Fruit fly (Drosophila melanogaster) whole organism, embryonic: Measurements from ENCODE around the gene CG8206.
A peak's percentile ranks its signal among the peaks of the same experiment; 100 is the strongest.

Source experiments
- Ada2b ChIP-seq: fragments of 200-800 bp; sonication (Bioruptor generic); IDR thresholded peaks from 2 replicates; pipeline ENCODE4 v1.3.6; 2022; ENCODE audit warnings: missing biosample characterization, missing genetic modification characterization
- B-H2 ChIP-seq: fragments of 200-800 bp; sonication (Bioruptor generic); optimal IDR thresholded peaks from 2 replicates; lab custom pipeline; 2018; ENCODE audit warnings: missing biosample characterization, mild to moderate bottlenecking, missing genetic modification characterization
- CG11696 ChIP-seq: fragments of 200-800 bp; sonication (Bioruptor generic); IDR thresholded peaks from 2 replicates; pipeline ENCODE4 v1.3.6; 2022; ENCODE audit warnings: missing biosample characterization, missing genetic modification characterization
- CG11723 ChIP-seq: fragments of 200-800 bp; sonication (Bioruptor generic); optimal IDR thresholded peaks from 2 replicates; lab custom pipeline; 2017; ENCODE audit warnings: missing biosample characterization, mild to moderate bottlenecking, missing genetic modification characterization
- CG13123 ChIP-seq: fragments of 200-800 bp; sonication (Bioruptor generic); optimal IDR thresholded peaks from 2 replicates; lab custom pipeline; 2016; ENCODE audit warnings: missing biosample characterization, missing genetic modification characterization
- CG15479 ChIP-seq: fragments of 200-800 bp; sonication (Bioruptor generic); optimal IDR thresholded peaks from 3 replicates; lab custom pipeline; 2019; ENCODE audit warnings: missing biosample characterization, mild to moderate bottlenecking, missing genetic modification characterization, moderate library complexity
- CG3065 ChIP-seq: fragments of 200-800 bp; sonication (Bioruptor generic); optimal IDR thresholded peaks from 2 replicates; lab custom pipeline; 2016; ENCODE audit warnings: missing biosample characterization, missing genetic modification characterization
- CG34376 ChIP-seq: fragments of 200-800 bp; sonication (Bioruptor generic); optimal IDR thresholded peaks from 2 replicates; lab custom pipeline; 2018; ENCODE audit warnings: missing biosample characterization, mild to moderate bottlenecking, missing genetic modification characterization
- CG4360 ChIP-seq: fragments of 200-800 bp; sonication (Bioruptor generic); IDR thresholded peaks from 2 replicates; pipeline ENCODE4 v1.3.6; 2022; ENCODE audit warnings: missing biosample characterization, missing genetic modification characterization
- CG6854 ChIP-seq: fragments of 200-800 bp; sonication (Bioruptor generic); optimal IDR thresholded peaks from 3 replicates; lab custom pipeline; 2017; ENCODE audit warnings: missing biosample characterization, mild to moderate bottlenecking, missing genetic modification characterization
- CG8281 ChIP-seq: fragments of 200-800 bp; sonication (Bioruptor generic); optimal IDR thresholded peaks from 2 replicates; lab custom pipeline; 2018; ENCODE audit warnings: missing biosample characterization, mild to moderate bottlenecking, missing genetic modification characterization, moderate library complexity
- CG9876 ChIP-seq: fragments of 200-800 bp; sonication (Bioruptor generic); optimal IDR thresholded peaks from 2 replicates; lab custom pipeline; 2016; ENCODE audit warnings: missing biosample characterization, missing genetic modification characterization
- D ChIP-seq, 2 experiments: fragments of 200-800 bp in 1 of 2; fragments of >200 bp in 1 of 2; sonication (Bioruptor generic) in 1 of 2; optimal IDR thresholded peaks; 2 replicates in 1 of 2; 3 replicates in 1 of 2; lab custom pipeline; 2017; ENCODE audit warnings: mild to moderate bottlenecking in 1 of 2, missing biosample characterization in 1 of 2, missing genetic modification characterization in 1 of 2, missing genetic modification reagents in 1 of 2
- E2f1 ChIP-seq: fragments of 200-800 bp; sonication (Bioruptor generic); IDR thresholded peaks from 2 replicates; pipeline ENCODE4 v1.3.6; 2022; ENCODE audit warnings: missing biosample characterization, missing genetic modification characterization
- Lhr ChIP-seq: fragments of 200-800 bp; sonication (Bioruptor generic); optimal IDR thresholded peaks from 3 replicates; lab custom pipeline; 2017; ENCODE audit warnings: mild to moderate bottlenecking, missing biosample characterization, missing genetic modification reagents, missing genetic modification characterization
- Med ChIP-seq: fragments of 200-800 bp; sonication (Bioruptor generic); peaks from one replicate; lab custom pipeline; 2016; ENCODE audit warnings: missing biosample characterization, missing genetic modification characterization, mild to moderate bottlenecking, inconsistent platforms, moderate library complexity
- NC2α ChIP-seq: fragments of 200-800 bp; sonication (Bioruptor generic); optimal IDR thresholded peaks from 2 replicates; lab custom pipeline; 2016; ENCODE audit warnings: missing biosample characterization, missing genetic modification characterization
- Opbp ChIP-seq: fragments of 200-800 bp; sonication (Bioruptor generic); IDR thresholded peaks from 3 replicates; pipeline ENCODE4 v1.3.6; 2022; ENCODE audit warnings: missing biosample characterization, missing genetic modification characterization; ENCODE audit not compliant: partially characterized antibody
- Pdp1 ChIP-seq, 2 experiments: fragments of 200-800 bp; sonication (Bioruptor generic); optimal IDR thresholded peaks; 3 replicates each; lab custom pipeline; 2016; ENCODE audit warnings: missing biosample characterization in 2 of 2, missing genetic modification characterization in 2 of 2, mild to moderate bottlenecking in 1 of 2, moderate library complexity in 1 of 2
- Spps ChIP-seq: fragments of 200-800 bp; sonication (Bioruptor generic); optimal IDR thresholded peaks from 2 replicates; lab custom pipeline; 2018; ENCODE audit warnings: missing biosample characterization, mild to moderate bottlenecking, missing genetic modification characterization
- ash1 ChIP-seq: fragments of 200-800 bp; sonication (Bioruptor generic); optimal IDR thresholded peaks from 2 replicates; lab custom pipeline; 2018; ENCODE audit warnings: missing biosample characterization, mild to moderate bottlenecking, missing genetic modification characterization
- cad ChIP-seq: fragments of >200 bp; optimal IDR thresholded peaks from 2 replicates; lab custom pipeline; 2017; ENCODE audit warnings: missing biosample characterization, missing genetic modification characterization
- cg ChIP-seq: fragments of 200-800 bp; sonication (Bioruptor generic); optimal IDR thresholded peaks from 3 replicates; lab custom pipeline; 2019; ENCODE audit warnings: missing biosample characterization, mild to moderate bottlenecking, missing genetic modification characterization, moderate library complexity
- chinmo ChIP-seq: fragments of 200-800 bp; sonication (Bioruptor generic); IDR thresholded peaks from 4 replicates; pipeline ENCODE4 v1.3.6; 2022; ENCODE audit warnings: missing biosample characterization, missing genetic modification characterization; ENCODE audit not compliant: partially characterized antibody
- ems ChIP-seq: fragments of 200-800 bp; sonication (Bioruptor generic); optimal IDR thresholded peaks from 3 replicates; lab custom pipeline; 2016; ENCODE audit warnings: missing biosample characterization, missing genetic modification characterization
- exex ChIP-seq: fragments of 200-800 bp; sonication (Bioruptor generic); optimal IDR thresholded peaks from 4 replicates; lab custom pipeline; 2018; ENCODE audit warnings: missing biosample characterization, mild to moderate bottlenecking, missing genetic modification characterization, moderate library complexity
- fd102C ChIP-seq: fragments of 200-800 bp; sonication (Bioruptor generic); optimal IDR thresholded peaks from 2 replicates; lab custom pipeline; 2018; ENCODE audit warnings: missing biosample characterization, mild to moderate bottlenecking, missing genetic modification characterization, moderate library complexity
- grau ChIP-seq: fragments of 200-800 bp; optimal IDR thresholded peaks from 3 replicates; lab custom pipeline; 2019; ENCODE audit warnings: missing biosample characterization, mild to moderate bottlenecking, missing genetic modification characterization, moderate library complexity
- kni ChIP-seq: fragments of 200-800 bp; sonication (Bioruptor generic); optimal IDR thresholded peaks from 3 replicates; lab custom pipeline; 2017; ENCODE audit warnings: mild to moderate bottlenecking, missing biosample characterization, missing genetic modification reagents, missing genetic modification characterization
- maf-S ChIP-seq: fragments of 200-800 bp; sonication (Bioruptor generic); optimal IDR thresholded peaks from 2 replicates; lab custom pipeline; 2016; ENCODE audit warnings: missing biosample characterization, missing genetic modification characterization
- nau ChIP-seq: fragments of 200-800 bp; sonication (Bioruptor generic); optimal IDR thresholded peaks from 3 replicates; lab custom pipeline; 2017; ENCODE audit warnings: missing biosample characterization, mild to moderate bottlenecking, missing genetic modification characterization, missing genetic modification reagents
- pita ChIP-seq: fragments of 200-800 bp; sonication (Bioruptor generic); optimal IDR thresholded peaks from 2 replicates; lab custom pipeline; 2017; ENCODE audit warnings: missing biosample characterization, mild to moderate bottlenecking, missing genetic modification characterization
- pzg ChIP-seq: fragments of 200-800 bp; sonication (Bioruptor generic); optimal IDR thresholded peaks from 3 replicates; lab custom pipeline; 2018; ENCODE audit warnings: missing biosample characterization, mild to moderate bottlenecking, missing genetic modification characterization, moderate library complexity
- sens ChIP-seq: fragments of 200-800 bp; sonication (Bioruptor generic); peaks from one replicate; lab custom pipeline; 2016; ENCODE audit warnings: missing biosample characterization, missing genetic modification characterization
- sug ChIP-seq: fragments of 200-800 bp; optimal IDR thresholded peaks from 2 replicates; lab custom pipeline; 2019; ENCODE audit warnings: missing biosample characterization, mild to moderate bottlenecking, missing genetic modification characterization, moderate library complexity
- unpg ChIP-seq: fragments of 200-800 bp; sonication (Bioruptor generic); optimal IDR thresholded peaks from 3 replicates; lab custom pipeline; 2018; ENCODE audit warnings: missing biosample characterization, mild to moderate bottlenecking, missing genetic modification characterization, moderate library complexity
- vvl ChIP-seq: fragments of 200-800 bp; sonication (Bioruptor generic); IDR thresholded peaks from 2 replicates; pipeline ENCODE4 v1.3.6; 2022; ENCODE audit warnings: missing biosample characterization, missing genetic modification characterization
- wor ChIP-seq: fragments of 200-800 bp; sonication (Bioruptor generic); IDR thresholded peaks from 2 replicates; pipeline ENCODE4 v1.3.6; 2022; ENCODE audit warnings: missing biosample characterization, missing genetic modification characterization

CG8206 gene

DNA sequence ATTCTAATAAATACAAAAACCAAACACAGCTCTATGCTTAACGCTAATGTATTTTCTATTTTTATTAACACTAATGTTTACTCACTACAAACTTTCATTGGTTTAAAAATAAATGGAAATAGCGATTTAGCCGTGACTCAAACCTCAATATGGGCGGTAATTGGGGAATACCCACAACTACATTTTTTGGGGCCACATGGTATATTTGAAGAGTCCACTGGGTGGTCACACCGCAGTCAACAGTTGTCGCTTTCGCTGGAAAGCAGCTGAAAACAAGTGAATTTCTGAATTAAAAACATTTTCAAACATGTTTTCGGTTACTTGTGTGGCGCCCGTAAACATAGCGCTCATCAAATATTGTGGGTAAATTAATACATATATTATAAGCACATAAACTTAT, 9.9 kb downstream of the CG8206 start, which contains the start of gene Mvd (continued):
- peak; percentile 65 for TF ChIP-seq pita (GFP tag; lab: Kevin White, UChicago)
- peak; percentile 69 for TF ChIP-seq Opbp (GFP tag; lab: Robert Waterston, UW)
- no peak for TF ChIP-seq sens (GFP tag; lab: Kevin White, UChicago)
- no peak for TF ChIP-seq unpg
- TF ChIP-seq pzg (GFP tag; lab: Kevin White, UChicago), result peak; percentile 92
- TF ChIP-seq vvl (GFP tag; lab: Robert Waterston, UW), result no peak; the same call in 1 of the 2 replicates
- TF ChIP-seq Lhr (GFP tag; lab: Kevin White, UChicago), result peak; percentile 29
- TF ChIP-seq cg, result no peak
- TF ChIP-seq CG8281 (tag; lab: Kevin White, UChicago), result no peak
- no peak for TF ChIP-seq CG3065 (GFP tag; lab: Kevin White, UChicago)
- no peak for TF ChIP-seq E2f1 (GFP tag; lab: Robert Waterston, UW)
- TF ChIP-seq CG11723 (GFP tag; lab: Kevin White, UChicago), result no peak
- TF ChIP-seq maf-S (GFP tag; lab: Kevin White, UChicago), result no peak
- TF ChIP-seq Ada2b, result no peak
- TF ChIP-seq chinmo (GFP tag; lab: Robert Waterston, UW), result 0 out of 4 replicates have a peak, but pooled peaks have one; percentile 37
- TF ChIP-seq wor, result no peak
- TF ChIP-seq Spps (tag; lab: Kevin White, UChicago), result no peak
- TF ChIP-seq cad (GFP tag; lab: Kevin White, UChicago), result no peak
- no peak for TF ChIP-seq CG9876

- no peak for TF ChIP-seq ems (GFP tag; lab: Kevin White, UChicago)
- TF ChIP-seq CG4360 (GFP tag; lab: Robert Waterston, UW), result no peak
- no peak for TF ChIP-seq NC2α
- no peak for TF ChIP-seq fd102C (GFP tag; lab: Kevin White, UChicago)
- TF ChIP-seq D (optimal IDR thresholded peaks at IDR 0.05; lab: Kevin White, UChicago), result no peak
- TF ChIP-seq D (GFP tag; optimal IDR thresholded peaks at IDR 0.05; lab: Kevin White, UChicago), result no peak
- no peak for TF ChIP-seq CG13123 (GFP tag; lab: Kevin White, UChicago)
- TF ChIP-seq kni (GFP tag; lab: Kevin White, UChicago), result no peak
- no peak for TF ChIP-seq CG11696
- TF ChIP-seq ash1 (GFP tag; lab: Kevin White, UChicago), result no peak
Observed at dm6 chrX:15756018-15756417, 17.0 kb downstream of the CG8206 start, which contains the start of gene CG8260. TSS of gene CG8260 (plus strand) at chrX:15756318.

DNA sequence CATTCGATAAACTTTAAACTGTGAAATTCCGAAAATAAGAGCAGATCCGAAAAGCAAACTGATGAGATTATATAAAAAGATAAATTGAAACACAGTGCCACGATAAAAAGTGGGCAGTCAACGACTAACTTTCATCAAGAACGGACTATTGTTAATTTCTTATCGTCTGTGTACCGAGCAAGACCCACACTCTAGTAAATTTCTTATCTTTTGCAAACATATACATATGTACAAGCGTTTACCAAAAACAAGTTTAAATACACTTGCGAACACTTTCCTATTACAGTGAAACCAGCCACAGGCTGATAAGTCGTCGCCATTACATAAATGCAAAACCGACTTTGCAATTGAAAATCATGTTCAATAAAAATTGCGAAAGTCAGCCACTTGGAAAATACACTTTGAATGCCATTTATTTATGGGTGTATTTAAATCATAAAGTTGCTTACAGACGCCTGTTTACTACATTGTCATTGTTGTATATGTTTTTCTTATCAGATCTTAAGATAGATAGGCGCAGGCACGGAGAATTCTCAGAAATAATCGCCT, 19.7 kb downstream of the CG8206 start:
- TF ChIP-seq CG34376, result peak; percentile 30
- no peak for TF ChIP-seq nau (GFP tag; lab: Kevin White, UChicago)
- peak; percentile 60 for TF ChIP-seq grau (tag; lab: Kevin White, UChicago)
- peak; percentile 9 for TF ChIP-seq cg
- TF ChIP-seq Pdp1 (GFP tag; optimal IDR thresholded peaks at IDR 0.05; lab: Kevin White, UChicago), result peak in 1 of 2 experiments; percentile 54
- TF ChIP-seq sug (tag; lab: Kevin White, UChicago), result peak; percentile 19
- peak; percentile 70 for TF ChIP-seq exex (tag; lab: Kevin White, UChicago)
- TF ChIP-seq CG15479, result peak; percentile 17
- TF ChIP-seq CG6854 (GFP tag; lab: Kevin White, UChicago), result no peak
- no peak for TF ChIP-seq CG4360 (GFP tag; lab: Robert Waterston, UW)
- TF ChIP-seq Med, result peak; percentile 58
- TF ChIP-seq B-H2 (GFP tag; lab: Kevin White, UChicago), result peak; percentile 0
